Worm (Caenorhabditis elegans) whole organism, L2 larva: ENCODE data around the gene tag-123.

Experiments used
- R02D3.7 ChIP-seq: fragments of 150-350 bp; optimal IDR thresholded peaks from 2 replicates; lab custom pipeline; 2014; ENCODE audit warnings: missing biosample characterization, missing genetic modification characterization
- alr-1 ChIP-seq: fragments of 150-350 bp; optimal IDR thresholded peaks from 2 replicates; lab custom pipeline; 2014; ENCODE audit warnings: missing biosample characterization, missing genetic modification characterization
- ceh-16 ChIP-seq: fragments of 150-350 bp; optimal IDR thresholded peaks from 2 replicates; lab custom pipeline; 2014; ENCODE audit warnings: missing biosample characterization, missing genetic modification characterization
- ceh-82 ChIP-seq: fragments of 150-350 bp; optimal IDR thresholded peaks from 2 replicates; lab custom pipeline; 2014; ENCODE audit warnings: missing biosample characterization, missing genetic modification characterization
- elt-1 ChIP-seq: fragments of 150-350 bp; optimal IDR thresholded peaks from 2 replicates; lab custom pipeline; 2014; ENCODE audit warnings: missing biosample characterization, missing genetic modification characterization
- elt-3 ChIP-seq: sonication (generic microtip); optimal IDR thresholded peaks from 2 replicates; lab custom pipeline; 2017; ENCODE audit warnings: missing biosample characterization, missing genetic modification characterization
- mdl-1 ChIP-seq, 2 experiments: fragments of 150-350 bp in 1 of 2; sonication (generic microtip) in 1 of 2; optimal IDR thresholded peaks; 2 replicates each; lab custom pipeline; 2017; ENCODE audit warnings: missing biosample characterization in 2 of 2, missing genetic modification characterization in 2 of 2
- nhr-10 ChIP-seq: sonication (generic microtip); optimal IDR thresholded peaks from 2 replicates; lab custom pipeline; 2017; ENCODE audit warnings: missing biosample characterization, missing genetic modification characterization
- nhr-11 ChIP-seq: fragments of 150-350 bp; optimal IDR thresholded peaks from 2 replicates; lab custom pipeline; 2014; ENCODE audit warnings: missing biosample characterization, missing genetic modification characterization
- nhr-25 ChIP-seq: fragments of 150-350 bp; sonication (generic microtip); optimal IDR thresholded peaks from 3 replicates; lab custom pipeline; 2014; ENCODE audit warnings: missing biosample characterization, missing genetic modification characterization
- sem-4 ChIP-seq: fragments of 150-350 bp; optimal IDR thresholded peaks from 2 replicates; lab custom pipeline; 2014; ENCODE audit warnings: missing biosample characterization, missing genetic modification reagents, missing genetic modification characterization
- snpc-4 ChIP-seq: fragments of 150-350 bp; optimal IDR thresholded peaks from 2 replicates; lab custom pipeline; 2014; ENCODE audit warnings: missing biosample characterization, missing genetic modification characterization
- zag-1 ChIP-seq: fragments of 150-350 bp; optimal IDR thresholded peaks from 2 replicates; lab custom pipeline; 2014; ENCODE audit warnings: missing biosample characterization, missing genetic modification characterization

ce11 chrX:8394279-8394678 is 27.6 kb downstream of the tag-123 start:
- TF ChIP-seq elt-3 (tag; lab: Kevin White, UChicago) (no peak), zag-1 (tag; lab: Kevin White, UChicago) (no peak), mdl-1 (tag; optimal IDR thresholded peaks at IDR 0.05; lab: Kevin White, UChicago) (no peak), R02D3.7 (tag; lab: Kevin White, UChicago) (no peak), ceh-82 (tag; lab: Kevin White, UChicago) (no peak), sem-4 (tag; lab: Kevin White, UChicago) (no peak), alr-1 (no peak), nhr-25 (no peak), ceh-16 (tag; lab: Kevin White, UChicago) (no peak), snpc-4 (no peak), nhr-10 (tag; lab: Kevin White, UChicago) (no peak), elt-1 (tag; lab: Kevin White, UChicago) (no peak), nhr-11 (no peak)
